Worm (Caenorhabditis elegans): Measurements from ENCODE around the gene str-106.

Gene str-106

ce11 chrV:16183357-16183756 is 2.9 kb downstream of the str-106 start, which contains the start of gene srz-14:
TSS of gene srz-14 (plus strand) at chrV:16183657.
- TF ChIP-seq fos-1 (tag; optimal IDR thresholded peaks at IDR 0.05) (no peak), C34F6.9 (tag; optimal IDR thresholded peaks at IDR 0.05) (no peak), ztf-4 (tag; optimal IDR thresholded peaks at IDR 0.05) (no peak), ztf-11 (tag; optimal IDR thresholded peaks at IDR 0.05) (no peak), nhr-129 (tag; optimal IDR thresholded peaks at IDR 0.05) (no peak), unc-55 (GFP tag; optimal IDR thresholded peaks at IDR 0.05) (no peak), F13H6.1 (tag; optimal IDR thresholded peaks at IDR 0.05) (no peak), elt-3 (tag; optimal IDR thresholded peaks at IDR 0.05) (no peak), skn-1 (tag; optimal IDR thresholded peaks at IDR 0.05) (no peak), Y55F3AM.14 (GFP tag; optimal IDR thresholded peaks at IDR 0.05) (no peak), ama-1 (optimal IDR thresholded peaks at IDR 0.05) (no peak), egl-27 (tag; optimal IDR thresholded peaks at IDR 0.05) (no peak), elt-1 (tag; optimal IDR thresholded peaks at IDR 0.05) (no peak), sma-9 (GFP tag; optimal IDR thresholded peaks at IDR 0.05) (no peak), sma-9 (tag; optimal IDR thresholded peaks at IDR 0.05) (no peak), ZK546.5 (tag; optimal IDR thresholded peaks at IDR 0.05) (no peak), lsy-2 (tag; optimal IDR thresholded peaks at IDR 0.05) (no peak), nhr-10 (tag; optimal IDR thresholded peaks at IDR 0.05) (no peak), lin-39 (tag; optimal IDR thresholded peaks at IDR 0.05) (no peak), peb-1 (tag; optimal IDR thresholded peaks at IDR 0.05) (no peak)

- TF ChIP-seq skn-1 (tag; optimal IDR thresholded peaks at IDR 0.05) (no peak), unc-55 (GFP tag; optimal IDR thresholded peaks at IDR 0.05) (no peak), mbf-1 (tag; optimal IDR thresholded peaks at IDR 0.05) (no peak), blmp-1 (tag; optimal IDR thresholded peaks at IDR 0.05; ENCODE audit: insufficient read depth) (no peak), nhr-12 (tag; optimal IDR thresholded peaks at IDR 0.05) (no peak), ceh-16 (tag; optimal IDR thresholded peaks at IDR 0.05) (no peak), ama-1 (optimal IDR thresholded peaks at IDR 0.05) (no peak), elt-1 (tag; optimal IDR thresholded peaks at IDR 0.05) (no peak)
Measured at ce11 chrV:16190485-16190884, 10.0 kb downstream of the str-106 start, which contains the start of gene srh-281. TSS of gene srh-281 (plus strand) at chrV:16190785.

- TF ChIP-seq nhr-129 (tag; optimal IDR thresholded peaks at IDR 0.05) = no peak
- TF ChIP-seq mab-5 (tag; optimal IDR thresholded peaks at IDR 0.05) = no peak
- TF ChIP-seq sma-9 (GFP tag; optimal IDR thresholded peaks at IDR 0.05) = no peak
- TF ChIP-seq sma-9 (tag; optimal IDR thresholded peaks at IDR 0.05) = no peak
- no peak for TF ChIP-seq elt-3 (tag; optimal IDR thresholded peaks at IDR 0.05)
- TF ChIP-seq lin-39 (tag; optimal IDR thresholded peaks at IDR 0.05) = no peak
- no peak for TF ChIP-seq unc-39 (tag; optimal IDR thresholded peaks at IDR 0.05)
- TF ChIP-seq unc-62 (GFP tag; optimal IDR thresholded peaks at IDR 0.05) = no peak
- no peak for TF ChIP-seq snpc-4 (tag; optimal IDR thresholded peaks at IDR 0.05)
- no peak for TF ChIP-seq ztf-11 (tag; optimal IDR thresholded peaks at IDR 0.05)
- no peak for TF ChIP-seq mbf-1 (tag; optimal IDR thresholded peaks at IDR 0.05)
- TF ChIP-seq blmp-1 (tag; optimal IDR thresholded peaks at IDR 0.05; ENCODE audit: insufficient read depth) = no peak
- no peak for TF ChIP-seq nhr-25 (tag; optimal IDR thresholded peaks at IDR 0.05)
Measured at ce11 chrV:16192114-16192513, 11.7 kb downstream of the str-106 start, which contains the start of gene srh-279. TSS of gene srh-279 (plus strand) at chrV:16192414.

- no peak for TF ChIP-seq nhr-21 (tag; optimal IDR thresholded peaks at IDR 0.05)
Measured at ce11 chrV:16194639-16195038, 14.2 kb downstream of the str-106 start, which contains the start of gene rabr-4. TSS of gene rabr-4 (plus strand) at chrV:16194939.

- TF ChIP-seq sma-9 (GFP tag; optimal IDR thresholded peaks at IDR 0.05) (no peak), sma-9 (tag; optimal IDR thresholded peaks at IDR 0.05) (no peak), nhr-12 (tag; optimal IDR thresholded peaks at IDR 0.05) (no peak), elt-1 (tag; optimal IDR thresholded peaks at IDR 0.05) (no peak), sem-4 (tag; optimal IDR thresholded peaks at IDR 0.05) (no peak), unc-55 (GFP tag; optimal IDR thresholded peaks at IDR 0.05) (no peak), unc-39 (tag; optimal IDR thresholded peaks at IDR 0.05) (no peak), lin-39 (tag; optimal IDR thresholded peaks at IDR 0.05) (no peak), nhr-129 (tag; optimal IDR thresholded peaks at IDR 0.05) (no peak)
Measured at ce11 chrV:16195379-16195778, 14.9 kb downstream of the str-106 start, which contains the start of gene rabr-3. TSS of gene rabr-3 (plus strand) at chrV:16195679.

ce11 chrV:16198016-16198415 is 17.6 kb downstream of the str-106 start, which contains the start of gene F11A5.5:
TSS of gene F11A5.5 (plus strand) at chrV:16198316.
- TF ChIP-seq aly-2 (tag; optimal IDR thresholded peaks at IDR 0.05) (no peak), Y55F3AM.14 (GFP tag; optimal IDR thresholded peaks at IDR 0.05) (no peak), nhr-23 (tag; optimal IDR thresholded peaks at IDR 0.05) (no peak), crh-2 (tag; optimal IDR thresholded peaks at IDR 0.05) (no peak), unc-62 (GFP tag; optimal IDR thresholded peaks at IDR 0.05) (no peak), mbf-1 (tag; optimal IDR thresholded peaks at IDR 0.05) (no peak), sma-9 (GFP tag; optimal IDR thresholded peaks at IDR 0.05) (no peak), sma-9 (tag; optimal IDR thresholded peaks at IDR 0.05) (no peak), lin-39 (tag; optimal IDR thresholded peaks at IDR 0.05) (no peak), elt-3 (tag; optimal IDR thresholded peaks at IDR 0.05) (no peak), C34F6.9 (tag; optimal IDR thresholded peaks at IDR 0.05) (no peak), nhr-25 (tag; optimal IDR thresholded peaks at IDR 0.05) (no peak), egl-27 (tag; optimal IDR thresholded peaks at IDR 0.05) (no peak), nhr-77 (tag; optimal IDR thresholded peaks at IDR 0.05) (no peak), fos-1 (tag; optimal IDR thresholded peaks at IDR 0.05) (no peak)

All from whole organism, L2 larva.